Worm (Caenorhabditis elegans) whole organism, late embryonic: ENCODE data around the gene hsp-60.

Experiments used
- F13H6.1 ChIP-seq: sonication (generic microtip); optimal IDR thresholded peaks from 2 replicates; lab custom pipeline; 2016; ENCODE audit warnings: missing genetic modification characterization, missing compliant biosample characterization
- T23F11.4 ChIP-seq: fragments of 200-800 bp; sonication (Bioruptor generic); optimal IDR thresholded peaks from 2 replicates; lab custom pipeline; 2018; ENCODE audit warnings: mild to moderate bottlenecking, missing genetic modification characterization, missing compliant biosample characterization
- Y22D7AL.16 ChIP-seq: sonication (generic microtip); optimal IDR thresholded peaks from 2 replicates; lab custom pipeline; 2016; ENCODE audit warnings: missing genetic modification characterization, missing compliant biosample characterization
- ceh-14 ChIP-seq: sonication (generic microtip); optimal IDR thresholded peaks from 2 replicates; lab custom pipeline; 2016; ENCODE audit warnings: missing genotype, missing genetic modification characterization, missing compliant biosample characterization
- ceh-19 ChIP-seq: fragments of 200-800 bp; sonication (Bioruptor generic); optimal IDR thresholded peaks from 2 replicates; lab custom pipeline; 2018; ENCODE audit warnings: mild to moderate bottlenecking, missing genetic modification characterization, missing compliant biosample characterization
- ceh-2 ChIP-seq: sonication (generic microtip); optimal IDR thresholded peaks from 2 replicates; lab custom pipeline; 2016; ENCODE audit warnings: missing genotype, missing genetic modification characterization, missing compliant biosample characterization
- ceh-22 ChIP-seq: sonication (generic microtip); optimal IDR thresholded peaks from 2 replicates; lab custom pipeline; 2017; ENCODE audit warnings: missing biosample characterization, missing genetic modification characterization
- ceh-31 ChIP-seq: sonication (generic microtip); optimal IDR thresholded peaks from 2 replicates; lab custom pipeline; 2016; ENCODE audit warnings: missing genetic modification characterization, missing compliant biosample characterization
- ceh-45 ChIP-seq: fragments of 200-800 bp; sonication (Bioruptor generic); IDR thresholded peaks from 2 replicates; pipeline ENCODE4 v1.3.6; 2022; ENCODE audit warnings: missing genetic modification reagents, missing genetic modification characterization, missing compliant biosample characterization
- ceh-48 ChIP-seq: sonication (generic microtip); optimal IDR thresholded peaks from 2 replicates; lab custom pipeline; 2016; ENCODE audit warnings: missing genetic modification characterization, inconsistent platforms, missing compliant biosample characterization
- ceh-6 ChIP-seq: fragments of 200-800 bp; sonication (Bioruptor generic); optimal IDR thresholded peaks from 2 replicates; lab custom pipeline; 2018; ENCODE audit warnings: mild to moderate bottlenecking, missing genetic modification characterization, missing compliant biosample characterization
- che-1 ChIP-seq: sonication (generic microtip); optimal IDR thresholded peaks from 2 replicates; lab custom pipeline; 2016; ENCODE audit warnings: mild to moderate bottlenecking, missing genetic modification characterization, missing compliant biosample characterization
- dmd-4 ChIP-seq: sonication (generic microtip); optimal IDR thresholded peaks from 2 replicates; lab custom pipeline; 2016; ENCODE audit warnings: borderline replicate concordance, missing genetic modification characterization, missing compliant biosample characterization
- elt-4 ChIP-seq: sonication (generic microtip); optimal IDR thresholded peaks from 2 replicates; lab custom pipeline; 2016; ENCODE audit warnings: missing genetic modification characterization, missing compliant biosample characterization
- gmeb-2 ChIP-seq: sonication (generic microtip); optimal IDR thresholded peaks from 2 replicates; lab custom pipeline; 2016; ENCODE audit warnings: missing genetic modification characterization, inconsistent platforms, missing compliant biosample characterization
- hlh-13 ChIP-seq: fragments of 200-800 bp; sonication (Bioruptor generic); optimal IDR thresholded peaks from 2 replicates; lab custom pipeline; 2018; ENCODE audit warnings: mild to moderate bottlenecking, missing genetic modification characterization, missing compliant biosample characterization
- hlh-15 ChIP-seq: sonication (generic microtip); optimal IDR thresholded peaks from 2 replicates; lab custom pipeline; 2016; ENCODE audit warnings: missing genetic modification characterization, missing compliant biosample characterization
- lin-11 ChIP-seq: fragments of 200-800 bp; sonication (Bioruptor generic); optimal IDR thresholded peaks from 2 replicates; lab custom pipeline; 2018; ENCODE audit warnings: mild to moderate bottlenecking, missing genetic modification characterization, missing compliant biosample characterization
- madf-2 ChIP-seq: sonication (generic microtip); optimal IDR thresholded peaks from 2 replicates; lab custom pipeline; 2017; ENCODE audit warnings: missing genetic modification characterization, missing compliant biosample characterization
- mec-3 ChIP-seq: sonication (generic microtip); optimal IDR thresholded peaks from 2 replicates; lab custom pipeline; 2016; ENCODE audit warnings: borderline replicate concordance, missing genetic modification characterization, missing compliant biosample characterization
- pag-3 ChIP-seq: sonication (generic microtip); optimal IDR thresholded peaks from 2 replicates; lab custom pipeline; 2016; ENCODE audit warnings: missing compliant biosample characterization, missing genetic modification characterization, borderline replicate concordance
- tbx-2 ChIP-seq: sonication (generic microtip); optimal IDR thresholded peaks from 2 replicates; lab custom pipeline; 2016; ENCODE audit warnings: missing genetic modification characterization, missing compliant biosample characterization
- unc-3 ChIP-seq, 2 experiments: fragments of 200-800 bp in 1 of 2; sonication (Bioruptor generic) in 1 of 2; sonication (generic microtip) in 1 of 2; conservative IDR thresholded peaks in 1 of 2; optimal IDR thresholded peaks in 1 of 2; 2 replicates each; pipeline versions ENCODE4 v1.3.6 to Lab custom; 2016 to 2022; ENCODE audit warnings: missing compliant biosample characterization in 2 of 2, missing genetic modification characterization in 2 of 2, missing genetic modification reagents in 1 of 2
- unc-86 ChIP-seq: sonication (generic microtip); optimal IDR thresholded peaks from 2 replicates; lab custom pipeline; 2016; ENCODE audit warnings: missing genetic modification characterization, missing compliant biosample characterization

The hsp-60 gene

ce11 chrIII:1619442-1619841 is at the start of gene hsp-60:
TSS of gene hsp-60 (plus strand) at chrIII:1619742.
- TF ChIP-seq Y22D7AL.16 (no peak), ceh-6 (GFP tag; lab: Kevin White, UChicago) (no peak), F13H6.1 (no peak), tbx-2 (tag; lab: Kevin White, UChicago) (no peak), unc-3 (GFP tag; conservative IDR thresholded peaks at IDR 0.05; lab: Robert Waterston, UW) (no peak), unc-3 (tag; optimal IDR thresholded peaks at IDR 0.05; lab: Kevin White, UChicago) (no peak), T23F11.4 (GFP tag; lab: Kevin White, UChicago) (no peak)

- TF ChIP-seq mec-3 (tag; lab: Kevin White, UChicago): no peak
- TF ChIP-seq ceh-22 (tag; lab: Kevin White, UChicago): no peak
- TF ChIP-seq dmd-4: no peak
- TF ChIP-seq unc-86 (tag; lab: Kevin White, UChicago): no peak
- TF ChIP-seq gmeb-2 (tag; lab: Kevin White, UChicago): no peak
These were observed 49.5 kb upstream of the hsp-60 start, which contains the start of gene rep-1 for ce11 chrIII:1570006-1570405. TSS of gene rep-1 (plus strand) at chrIII:1570306.

ce11 chrIII:1575651-1576050 is 43.9 kb upstream of the hsp-60 start:
- TF ChIP-seq unc-86 (tag; lab: Kevin White, UChicago) (no peak), che-1 (tag; lab: Kevin White, UChicago) (no peak), tbx-2 (tag; lab: Kevin White, UChicago) (no peak), elt-4 (tag; lab: Kevin White, UChicago) (no peak), lin-11 (tag; lab: Kevin White, UChicago) (no peak), Y22D7AL.16 (no peak), ceh-14 (tag; lab: Kevin White, UChicago) (no peak), ceh-31 (tag; lab: Kevin White, UChicago) (no peak), ceh-22 (tag; lab: Kevin White, UChicago) (no peak)

- no peak for TF ChIP-seq ceh-19
- TF ChIP-seq hlh-15 (tag; lab: Kevin White, UChicago): no peak
- TF ChIP-seq, all 69 proteins: peak for 0
These were observed 43.1 kb upstream of the hsp-60 start, which contains the start of gene Y22D7AL.7 for ce11 chrIII:1576451-1576850. TSS of gene Y22D7AL.7 (plus strand) at chrIII:1576751.

ce11 chrIII:1578566-1578965 is 41.0 kb upstream of the hsp-60 start:
- TF ChIP-seq ceh-2 (tag; lab: Kevin White, UChicago) (no peak), ceh-48 (tag; lab: Kevin White, UChicago) (peak; percentile 59)

- TF ChIP-seq hlh-15 (tag; lab: Kevin White, UChicago) (no peak), ceh-45 (GFP tag; lab: Robert Waterston, UW) (no peak)
These were observed 40.5 kb upstream of the hsp-60 start for ce11 chrIII:1579001-1579400.

- TF ChIP-seq ceh-48 (tag; lab: Kevin White, UChicago) (peak; percentile 80), ceh-31 (tag; lab: Kevin White, UChicago) (no peak)
- TF ChIP-seq, all 69 proteins: peak for 1
These were observed 39.4 kb upstream of the hsp-60 start for ce11 chrIII:1580142-1580541.

ce11 chrIII:1583529-1583928 is 36.0 kb upstream of the hsp-60 start:
- TF ChIP-seq ceh-48 (tag; lab: Kevin White, UChicago) (peak; percentile 89), mec-3 (tag; lab: Kevin White, UChicago) (no peak)
- TF ChIP-seq, all 69 proteins: peak for 1

ce11 chrIII:1584216-1584715 is 35.3 kb upstream of the hsp-60 start:
- no peak for TF ChIP-seq hlh-13
- TF ChIP-seq madf-2 (tag; lab: Kevin White, UChicago): no peak
- no peak for TF ChIP-seq pag-3 (tag; lab: Kevin White, UChicago)
- peak; percentile 41 for TF ChIP-seq ceh-48 (tag; lab: Kevin White, UChicago)
